Worm (Caenorhabditis elegans): ENCODE measurements around the gene F16F9.1.

DNA sequence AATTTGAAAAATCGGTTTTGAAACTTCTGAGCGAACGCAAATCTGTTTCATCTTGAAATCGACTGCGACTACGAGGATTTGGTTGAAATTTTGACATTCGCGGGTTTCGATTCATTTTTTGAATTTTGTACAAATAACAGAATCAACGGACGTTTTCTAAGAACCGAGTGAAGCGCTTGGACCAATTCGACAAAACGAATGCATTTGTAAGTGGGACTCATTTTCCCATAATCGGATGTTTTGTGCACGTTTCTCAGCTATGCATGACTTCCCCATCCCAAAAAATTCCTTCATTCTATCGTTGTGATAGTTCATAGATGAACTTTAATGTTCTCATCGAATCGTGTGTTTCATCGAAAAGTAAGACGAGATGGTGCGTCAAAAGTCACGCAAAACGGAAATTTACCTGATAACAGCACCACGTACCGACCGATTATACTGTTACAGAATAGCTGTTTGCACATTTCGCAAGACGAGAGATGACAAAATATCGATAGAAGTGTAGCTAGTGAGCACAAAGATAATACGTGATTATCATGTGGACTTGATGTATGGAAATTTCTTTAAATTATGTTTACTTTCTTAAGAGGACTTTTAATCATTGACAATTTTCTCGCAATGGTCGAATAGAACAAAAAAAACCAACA lies 24.0 kb downstream of the F16F9.1 start, which contains the start of gene mec-10:
- TF ChIP-seq nhr-129 (tag; optimal IDR thresholded peaks at IDR 0.05) (no peak), elt-3 (tag; optimal IDR thresholded peaks at IDR 0.05) (no peak), ZK546.5 (tag; optimal IDR thresholded peaks at IDR 0.05) (no peak), snpc-4 (tag; optimal IDR thresholded peaks at IDR 0.05) (no peak), nhr-77 (tag; optimal IDR thresholded peaks at IDR 0.05) (no peak), skn-1 (tag; optimal IDR thresholded peaks at IDR 0.05) (no peak), ztf-1 (GFP tag; conservative IDR thresholded peaks at IDR 0.05) (no peak), nhr-12 (tag; optimal IDR thresholded peaks at IDR 0.05) (no peak), elt-1 (tag; optimal IDR thresholded peaks at IDR 0.05) (no peak), lsy-2 (tag; optimal IDR thresholded peaks at IDR 0.05) (no peak), unc-62 (GFP tag; optimal IDR thresholded peaks at IDR 0.05) (no peak), ama-1 (optimal IDR thresholded peaks at IDR 0.05) (no peak)

Data from whole organism, L2 larva.